Worm (Caenorhabditis elegans) whole organism, late embryonic: ENCODE data around the gene T20B12.4.

Experiments used
- Y22D7AL.16 ChIP-seq: sonication (generic microtip); optimal IDR thresholded peaks from 2 replicates; lab custom pipeline; 2016; ENCODE audit warnings: missing genetic modification characterization, missing compliant biosample characterization
- ama-1 ChIP-seq: fragments of 150-350 bp; optimal IDR thresholded peaks from 2 replicates; lab custom pipeline; 2014
- ceh-14 ChIP-seq: sonication (generic microtip); optimal IDR thresholded peaks from 2 replicates; lab custom pipeline; 2016; ENCODE audit warnings: missing genotype, missing genetic modification characterization, missing compliant biosample characterization
- ceh-2 ChIP-seq: sonication (generic microtip); optimal IDR thresholded peaks from 2 replicates; lab custom pipeline; 2016; ENCODE audit warnings: missing genotype, missing genetic modification characterization, missing compliant biosample characterization
- ceh-22 ChIP-seq: sonication (generic microtip); optimal IDR thresholded peaks from 2 replicates; lab custom pipeline; 2017; ENCODE audit warnings: missing biosample characterization, missing genetic modification characterization
- ceh-24 ChIP-seq: sonication (generic microtip); optimal IDR thresholded peaks from 2 replicates; lab custom pipeline; 2016; ENCODE audit warnings: mild to moderate bottlenecking, missing genetic modification characterization, missing compliant biosample characterization
- ceh-31 ChIP-seq: sonication (generic microtip); optimal IDR thresholded peaks from 2 replicates; lab custom pipeline; 2016; ENCODE audit warnings: missing genetic modification characterization, missing compliant biosample characterization
- ceh-34 ChIP-seq: sonication (generic microtip); optimal IDR thresholded peaks from 2 replicates; lab custom pipeline; 2016; ENCODE audit warnings: mild to moderate bottlenecking, missing genetic modification characterization, missing compliant biosample characterization
- ceh-48 ChIP-seq: sonication (generic microtip); optimal IDR thresholded peaks from 2 replicates; lab custom pipeline; 2016; ENCODE audit warnings: missing genetic modification characterization, inconsistent platforms, missing compliant biosample characterization
- ceh-9 ChIP-seq: sonication (generic microtip); optimal IDR thresholded peaks from 2 replicates; lab custom pipeline; 2016; ENCODE audit warnings: mild to moderate bottlenecking, missing genetic modification characterization, inconsistent platforms, missing compliant biosample characterization
- dmd-4 ChIP-seq: sonication (generic microtip); optimal IDR thresholded peaks from 2 replicates; lab custom pipeline; 2016; ENCODE audit warnings: borderline replicate concordance, missing genetic modification characterization, missing compliant biosample characterization
- eyg-1 ChIP-seq: sonication (generic microtip); optimal IDR thresholded peaks from 2 replicates; lab custom pipeline; 2016; ENCODE audit warnings: missing genotype, missing genetic modification characterization, missing compliant biosample characterization
- hlh-15 ChIP-seq: sonication (generic microtip); optimal IDR thresholded peaks from 2 replicates; lab custom pipeline; 2016; ENCODE audit warnings: missing genetic modification characterization, missing compliant biosample characterization
- lim-6 ChIP-seq: sonication (generic microtip); optimal IDR thresholded peaks from 2 replicates; lab custom pipeline; 2016; ENCODE audit warnings: missing genetic modification characterization, missing compliant biosample characterization
- lin-11 ChIP-seq: fragments of 200-800 bp; sonication (Bioruptor generic); optimal IDR thresholded peaks from 2 replicates; lab custom pipeline; 2018; ENCODE audit warnings: mild to moderate bottlenecking, missing genetic modification characterization, missing compliant biosample characterization
- madf-2 ChIP-seq: sonication (generic microtip); optimal IDR thresholded peaks from 2 replicates; lab custom pipeline; 2017; ENCODE audit warnings: missing genetic modification characterization, missing compliant biosample characterization
- nhr-11 ChIP-seq: fragments of 150-350 bp; optimal IDR thresholded peaks from 2 replicates; lab custom pipeline; 2014; ENCODE audit warnings: missing biosample characterization, missing genetic modification characterization
- odd-2 ChIP-seq: sonication (generic microtip); optimal IDR thresholded peaks from 2 replicates; lab custom pipeline; 2017; ENCODE audit warnings: antibody characterized with exemption, mild to moderate bottlenecking, missing genetic modification characterization, missing compliant biosample characterization
- pag-3 ChIP-seq: sonication (generic microtip); optimal IDR thresholded peaks from 2 replicates; lab custom pipeline; 2016; ENCODE audit warnings: missing compliant biosample characterization, missing genetic modification characterization, borderline replicate concordance
- pat-9 ChIP-seq: fragments of 200-800 bp; sonication (Bioruptor generic); optimal IDR thresholded peaks from 2 replicates; lab custom pipeline; 2018; ENCODE audit warnings: mild to moderate bottlenecking, missing genetic modification characterization, moderate library complexity, missing compliant biosample characterization
- pha-2 ChIP-seq: sonication (generic microtip); optimal IDR thresholded peaks from 2 replicates; lab custom pipeline; 2017; ENCODE audit warnings: mild to moderate bottlenecking, missing genetic modification characterization, missing compliant biosample characterization
- pros-1 ChIP-seq: fragments of 150-350 bp; optimal IDR thresholded peaks from 2 replicates; lab custom pipeline; 2014; ENCODE audit warnings: missing biosample characterization, missing genetic modification reagents, missing genetic modification characterization
- ref-2 ChIP-seq: sonication (generic microtip); optimal IDR thresholded peaks from 2 replicates; lab custom pipeline; 2016; ENCODE audit warnings: missing genetic modification characterization, missing compliant biosample characterization
- sox-4 ChIP-seq: sonication (generic microtip); optimal IDR thresholded peaks from 2 replicates; lab custom pipeline; 2017; ENCODE audit warnings: mild to moderate bottlenecking, missing genetic modification characterization, inconsistent platforms, missing compliant biosample characterization
- tbx-2 ChIP-seq: sonication (generic microtip); optimal IDR thresholded peaks from 2 replicates; lab custom pipeline; 2016; ENCODE audit warnings: missing genetic modification characterization, missing compliant biosample characterization
- ttx-3 ChIP-seq: sonication (generic microtip); optimal IDR thresholded peaks from 2 replicates; lab custom pipeline; 2016; ENCODE audit warnings: missing genetic modification reagents, missing genetic modification characterization, missing compliant biosample characterization
- unc-3 ChIP-seq, 2 experiments: fragments of 200-800 bp in 1 of 2; sonication (Bioruptor generic) in 1 of 2; sonication (generic microtip) in 1 of 2; conservative IDR thresholded peaks in 1 of 2; optimal IDR thresholded peaks in 1 of 2; 2 replicates each; pipeline versions ENCODE4 v1.3.6 to Lab custom; 2016 to 2022; ENCODE audit warnings: missing compliant biosample characterization in 2 of 2, missing genetic modification characterization in 2 of 2, missing genetic modification reagents in 1 of 2
- unc-42 ChIP-seq: sonication (generic microtip); optimal IDR thresholded peaks from 2 replicates; lab custom pipeline; 2016; ENCODE audit warnings: missing genotype, missing genetic modification characterization, missing compliant biosample characterization
- unc-55 ChIP-seq: sonication (generic microtip); optimal IDR thresholded peaks from 2 replicates; lab custom pipeline; 2017; ENCODE audit warnings: missing biosample characterization, missing genetic modification reagents, missing genetic modification characterization
- ztf-16 ChIP-seq: sonication (generic microtip); optimal IDR thresholded peaks from 2 replicates; lab custom pipeline; 2017; ENCODE audit warnings: missing genetic modification characterization, missing compliant biosample characterization

The T20B12.4 gene

ce11 chrIII:7358627-7359026, 8.9 kb upstream of the T20B12.4 start:
- TF ChIP-seq ceh-14 (tag; lab: Kevin White, UChicago) (no peak), eyg-1 (tag; lab: Kevin White, UChicago) (no peak), ceh-24 (tag; lab: Kevin White, UChicago) (no peak), dmd-4 (no peak), ceh-9 (tag; lab: Kevin White, UChicago) (no peak), hlh-15 (tag; lab: Kevin White, UChicago) (no peak), nhr-11 (tag; lab: Kevin White, UChicago) (no peak), pros-1 (tag; lab: Kevin White, UChicago) (no peak), ttx-3 (tag; lab: Kevin White, UChicago) (no peak)

ce11 chrIII:7359037-7359548, 8.4 kb upstream of the T20B12.4 start, which contains the start of the genes eco-1 and hmgr-1:
TSS of gene eco-1 (minus strand) at chrIII:7359095.
TSS of gene hmgr-1 (plus strand) at chrIII:7359498.
- TF ChIP-seq unc-3 (GFP tag; conservative IDR thresholded peaks at IDR 0.05; lab: Robert Waterston, UW) (no peak), unc-3 (tag; optimal IDR thresholded peaks at IDR 0.05; lab: Kevin White, UChicago) (no peak), ceh-22 (no peak), Y22D7AL.16 (tag; lab: Kevin White, UChicago) (no peak), lim-6 (tag; lab: Kevin White, UChicago) (no peak), unc-42 (tag; lab: Kevin White, UChicago) (peak; percentile 55), ceh-34 (no peak), sox-4 (tag; lab: Kevin White, UChicago) (no peak)
- TF ChIP-seq, all 69 proteins: peak for 1

- TF ChIP-seq ceh-48 (tag; lab: Kevin White, UChicago) (no peak), odd-2 (tag; lab: Kevin White, UChicago) (no peak), pros-1 (tag; lab: Kevin White, UChicago) (no peak)
These were observed 1.9 kb upstream of the T20B12.4 start, which contains the start of gene F08F8.11 for ce11 chrIII:7365602-7366001. TSS of gene F08F8.11 (plus strand) at chrIII:7365902.

ce11 chrIII:7369394-7370024, 2.0 kb downstream of the T20B12.4 start:
- TF ChIP-seq pat-9 (no peak), ceh-2 (tag; lab: Kevin White, UChicago) (no peak), ama-1 (lab: Kevin White, UChicago) (no peak), unc-3 (GFP tag; conservative IDR thresholded peaks at IDR 0.05; lab: Robert Waterston, UW) (no peak), unc-3 (tag; optimal IDR thresholded peaks at IDR 0.05; lab: Kevin White, UChicago) (no peak), pha-2 (no peak), pros-1 (tag; lab: Kevin White, UChicago) (no peak), sox-4 (tag; lab: Kevin White, UChicago) (no peak), unc-55 (GFP tag; lab: Kevin White, UChicago) (no peak), ref-2 (tag; lab: Kevin White, UChicago) (no peak), tbx-2 (tag; lab: Kevin White, UChicago) (no peak), eyg-1 (tag; lab: Kevin White, UChicago) (no peak), pag-3 (tag; lab: Kevin White, UChicago) (no peak), Y22D7AL.16 (tag; lab: Kevin White, UChicago) (no peak), dmd-4 (no peak), ceh-31 (tag; lab: Kevin White, UChicago) (no peak), nhr-11 (tag; lab: Kevin White, UChicago) (no peak), lin-11 (tag; lab: Kevin White, UChicago) (no peak), ztf-16 (tag; lab: Kevin White, UChicago) (no peak)

DNA sequence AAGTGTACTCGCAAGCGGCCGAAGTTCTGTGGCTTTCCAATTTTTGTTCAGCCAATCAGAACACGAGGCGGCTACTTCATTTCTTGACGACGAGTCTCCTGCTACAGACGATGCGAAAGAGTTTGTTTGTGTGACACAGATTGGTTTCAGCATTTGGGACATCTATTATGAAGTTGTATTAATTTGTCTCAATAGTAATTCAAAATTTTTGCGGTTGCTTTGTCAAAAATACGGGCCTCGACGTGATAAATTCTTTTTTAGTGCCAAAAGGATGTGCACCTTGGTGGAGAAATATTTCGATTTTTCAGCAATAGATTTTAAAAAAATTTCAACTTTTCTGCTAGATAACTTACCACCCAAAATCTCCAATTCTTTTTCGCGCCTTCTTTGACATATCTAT, 3.1 kb downstream of the T20B12.4 start:
- no peak for TF ChIP-seq madf-2 (tag; lab: Kevin White, UChicago)
